Fruit fly (Drosophila melanogaster): ENCODE data around the gene Ndf.
A peak's percentile ranks its signal among the peaks of the same experiment; 100 is the strongest.

Ndf gene

dm6 chr2L:10003593-10003992 is at the start of gene Ndf (continued):
- peak; percentile 60; the same call in 2 of the 3 replicates for TF ChIP-seq CG7963 (GFP tag; IDR thresholded peaks at IDR 0.05; ENCODE audit: partially characterized antibody)
- TF ChIP-seq phol (tag; optimal IDR thresholded peaks at IDR 0.05), result peak; percentile 100
- TF ChIP-seq CG2199 (GFP tag; IDR thresholded peaks at IDR 0.05), result peak; percentile 79
- TF ChIP-seq Scr (GFP tag; IDR thresholded peaks at IDR 0.05; ENCODE audit: partially characterized antibody), result peak; percentile 71
- TF ChIP-seq Hmr (GFP tag; optimal IDR thresholded peaks at IDR 0.05), result peak; percentile 77
- no peak for TF ChIP-seq Jarid2 (GFP tag; optimal IDR thresholded peaks at IDR 0.05)
- TF ChIP-seq HLH4C (GFP tag; IDR thresholded peaks at IDR 0.05; ENCODE audit: partially characterized antibody), result peak; percentile 67
- TF ChIP-seq Dll (GFP tag; IDR thresholded peaks at IDR 0.05; ENCODE audit: partially characterized antibody), result peak; percentile 72
- TF ChIP-seq tin (GFP tag; optimal IDR thresholded peaks at IDR 0.05), result peak; percentile 69
- TF ChIP-seq Adf1 (GFP tag; IDR thresholded peaks at IDR 0.05), result peak; percentile 15
- peak; percentile 39; the same call in 1 of the 2 replicates for TF ChIP-seq ttk (GFP tag; IDR thresholded peaks at IDR 0.05)
- peak; percentile 66 for TF ChIP-seq CG12155 (GFP tag; optimal IDR thresholded peaks at IDR 0.05)
- TF ChIP-seq kni (GFP tag; optimal IDR thresholded peaks at IDR 0.05), result peak; percentile 2
- no peak for TF ChIP-seq CG14667 (GFP tag; IDR thresholded peaks at IDR 0.05)
- peak; percentile 23 for TF ChIP-seq CG5245 (GFP tag; optimal IDR thresholded peaks at IDR 0.05)
- no peak for TF ChIP-seq CG11398 (GFP tag; optimal IDR thresholded peaks at IDR 0.05)
- peak; percentile 60 for TF ChIP-seq Ptx1 (GFP tag; IDR thresholded peaks at IDR 0.05)
- TF ChIP-seq CG17385 (GFP tag; optimal IDR thresholded peaks at IDR 0.05), result peak; percentile 60
- TF ChIP-seq pb (GFP tag; optimal IDR thresholded peaks at IDR 0.05), result peak; percentile 13
- TF ChIP-seq unpg (GFP tag; optimal IDR thresholded peaks at IDR 0.05), result peak; percentile 39
- TF ChIP-seq ro (GFP tag; IDR thresholded peaks at IDR 0.05), result no peak
- peak; percentile 70 for TF ChIP-seq CG7987 (GFP tag; optimal IDR thresholded peaks at IDR 0.05)
- TF ChIP-seq luna (GFP tag; optimal IDR thresholded peaks at IDR 0.05), result no peak
- TF ChIP-seq CG10366 (GFP tag; IDR thresholded peaks at IDR 0.05), result peak; percentile 57
- peak; percentile 72 for TF ChIP-seq onecut (GFP tag; IDR thresholded peaks at IDR 0.05)
- peak; percentile 18 for TF ChIP-seq Sry-β (GFP tag; optimal IDR thresholded peaks at IDR 0.05)
- peak; percentile 32 for TF ChIP-seq cato (GFP tag; optimal IDR thresholded peaks at IDR 0.05; ENCODE audit: borderline replicate concordance)
- no peak for TF ChIP-seq Gsc (GFP tag; IDR thresholded peaks at IDR 0.05)
- no peak for TF ChIP-seq emc (GFP tag; optimal IDR thresholded peaks at IDR 0.05)
- TF ChIP-seq zen (tag; optimal IDR thresholded peaks at IDR 0.05), result peak; percentile 59
- peak; percentile 23 for TF ChIP-seq Deaf1 (tag; optimal IDR thresholded peaks at IDR 0.05)
- no peak for TF ChIP-seq Spps (tag; optimal IDR thresholded peaks at IDR 0.05)
- TF ChIP-seq Opbp (GFP tag; IDR thresholded peaks at IDR 0.05; ENCODE audit: partially characterized antibody), result peak; percentile 78; the same call in 2 of the 3 replicates
- peak; percentile 22 for TF ChIP-seq Abd-B (GFP tag; optimal IDR thresholded peaks at IDR 0.05)
- TF ChIP-seq Fer3 (tag; optimal IDR thresholded peaks at IDR 0.05), result peak; percentile 34
- TF ChIP-seq Ets97D (GFP tag; optimal IDR thresholded peaks at IDR 0.05), result peak; percentile 93
- peak; percentile 50 for TF ChIP-seq sisA (GFP tag; IDR thresholded peaks at IDR 0.05)
- peak; percentile 28; the same call in 1 of the 3 replicates for TF ChIP-seq Mrtf (GFP tag; IDR thresholded peaks at IDR 0.05)
- peak; percentile 52 for TF ChIP-seq sd (tag; optimal IDR thresholded peaks at IDR 0.05)
- no peak for TF ChIP-seq danr (GFP tag; IDR thresholded peaks at IDR 0.05)
- TF ChIP-seq CG12219 (GFP tag; optimal IDR thresholded peaks at IDR 0.05), result no peak
- TF ChIP-seq Dad (GFP tag; optimal IDR thresholded peaks at IDR 0.05), result peak; percentile 76
- TF ChIP-seq CG6175 (GFP tag; IDR thresholded peaks at IDR 0.05), result peak; percentile 36; the same call in 1 of the 3 replicates
- peak; percentile 63 for TF ChIP-seq CG9215 (GFP tag; IDR thresholded peaks at IDR 0.05)
- no peak for TF ChIP-seq TFAM (GFP tag; optimal IDR thresholded peaks at IDR 0.05)
- no peak for TF ChIP-seq prd (optimal IDR thresholded peaks at IDR 0.05)
- peak; percentile 69; the same call in 2 of the 3 replicates for TF ChIP-seq prd (GFP tag; IDR thresholded peaks at IDR 0.05)
- peak; percentile 73 for TF ChIP-seq YL-1 (GFP tag; optimal IDR thresholded peaks at IDR 0.05)
- peak; percentile 31 for TF ChIP-seq MTF-1 (GFP tag; optimal IDR thresholded peaks at IDR 0.05; ENCODE audit: borderline replicate concordance)
- peak; percentile 85 for TF ChIP-seq row (GFP tag; IDR thresholded peaks at IDR 0.05)
- TF ChIP-seq HLH54F (GFP tag; optimal IDR thresholded peaks at IDR 0.05), result peak; percentile 41
